Worm (Caenorhabditis elegans): ENCODE data around the gene C50D2.7.

Gene C50D2.7

ce11 chrII:66322-66721, 28.8 kb downstream of the C50D2.7 start (continued):
- TF ChIP-seq elt-1 (tag; optimal IDR thresholded peaks at IDR 0.05; ENCODE audit: borderline replicate concordance, insufficient read depth) (no peak), nhr-2 (tag; optimal IDR thresholded peaks at IDR 0.05) (peak; percentile 75), ceh-43 (GFP tag; optimal IDR thresholded peaks at IDR 0.05) (no peak), ztf-11 (tag; optimal IDR thresholded peaks at IDR 0.05) (peak; percentile 72), sem-2 (GFP tag; optimal IDR thresholded peaks at IDR 0.05) (no peak), nhr-28 (tag; optimal IDR thresholded peaks at IDR 0.05) (no peak)

- TF ChIP-seq unc-120 (tag; optimal IDR thresholded peaks at IDR 0.05; ENCODE audit: poor library complexity, severe bottlenecking) (no peak), ces-1 (GFP tag; optimal IDR thresholded peaks at IDR 0.05) (no peak), flh-1 (GFP tag; optimal IDR thresholded peaks at IDR 0.05) (no peak), lin-13 (tag; optimal IDR thresholded peaks at IDR 0.05) (no peak), nhr-12 (tag; optimal IDR thresholded peaks at IDR 0.05) (no peak), snpc-4 (tag; optimal IDR thresholded peaks at IDR 0.05) (no peak), cnd-1 (tag; optimal IDR thresholded peaks at IDR 0.05) (no peak), blmp-1 (tag; optimal IDR thresholded peaks at IDR 0.05) (no peak), ceh-39 (tag; optimal IDR thresholded peaks at IDR 0.05) (no peak), tbx-8 (GFP tag; optimal IDR thresholded peaks at IDR 0.05) (no peak), sptf-1 (tag; optimal IDR thresholded peaks at IDR 0.05) (no peak), unc-39 (tag; optimal IDR thresholded peaks at IDR 0.05) (no peak)
These were observed 29.6 kb downstream of the C50D2.7 start for ce11 chrII:65484-65883.

ce11 chrII:61013-61412, 34.1 kb downstream of the C50D2.7 start, which contains the start of gene C23H3.2:
TSS of gene C23H3.2 (plus strand) at chrII:61313.
- TF ChIP-seq sptf-1 (tag; optimal IDR thresholded peaks at IDR 0.05) = no peak
- TF ChIP-seq nhr-237 (tag; optimal IDR thresholded peaks at IDR 0.05) = no peak
- TF ChIP-seq tbx-8 (GFP tag; optimal IDR thresholded peaks at IDR 0.05) = no peak
- no peak for TF ChIP-seq blmp-1 (tag; optimal IDR thresholded peaks at IDR 0.05)
- no peak for TF ChIP-seq elt-1 (tag; optimal IDR thresholded peaks at IDR 0.05; ENCODE audit: borderline replicate concordance, insufficient read depth)
- TF ChIP-seq nhr-2 (tag; optimal IDR thresholded peaks at IDR 0.05) = no peak
- no peak for TF ChIP-seq ztf-11 (tag; optimal IDR thresholded peaks at IDR 0.05)
- no peak for TF ChIP-seq ceh-39 (tag; optimal IDR thresholded peaks at IDR 0.05)
- TF ChIP-seq lin-13 (tag; optimal IDR thresholded peaks at IDR 0.05) = no peak
- no peak for TF ChIP-seq nhr-12 (tag; optimal IDR thresholded peaks at IDR 0.05)
- no peak for TF ChIP-seq cnd-1 (tag; optimal IDR thresholded peaks at IDR 0.05)
- TF ChIP-seq unc-39 (tag; optimal IDR thresholded peaks at IDR 0.05) = no peak
- no peak for TF ChIP-seq nhr-76 (tag; optimal IDR thresholded peaks at IDR 0.05)
- TF ChIP-seq zip-8 (tag; optimal IDR thresholded peaks at IDR 0.05) = no peak
- TF ChIP-seq mab-5 (tag; optimal IDR thresholded peaks at IDR 0.05) = no peak
- TF ChIP-seq ceh-43 (GFP tag; optimal IDR thresholded peaks at IDR 0.05) = no peak
- no peak for TF ChIP-seq M03D4.4 (tag; optimal IDR thresholded peaks at IDR 0.05)
- no peak for TF ChIP-seq lin-32 (GFP tag; optimal IDR thresholded peaks at IDR 0.05)
- TF ChIP-seq ceh-83 (GFP tag; optimal IDR thresholded peaks at IDR 0.05) = no peak
- no peak for TF ChIP-seq snpc-4 (tag; optimal IDR thresholded peaks at IDR 0.05)

ce11 chrII:60049-60448, 35.0 kb downstream of the C50D2.7 start:
- no peak for TF ChIP-seq mep-1 (tag; optimal IDR thresholded peaks at IDR 0.05)
- TF ChIP-seq flh-1 (GFP tag; optimal IDR thresholded peaks at IDR 0.05) = no peak
- TF ChIP-seq snpc-4 (tag; optimal IDR thresholded peaks at IDR 0.05) = no peak
- TF ChIP-seq nhr-237 (tag; optimal IDR thresholded peaks at IDR 0.05) = no peak
- TF ChIP-seq ceh-83 (GFP tag; optimal IDR thresholded peaks at IDR 0.05) = no peak
- TF ChIP-seq mls-2 (tag; optimal IDR thresholded peaks at IDR 0.05) = no peak
- no peak for TF ChIP-seq ces-1 (GFP tag; optimal IDR thresholded peaks at IDR 0.05)
- no peak for TF ChIP-seq sptf-1 (tag; optimal IDR thresholded peaks at IDR 0.05)
- TF ChIP-seq nhr-76 (tag; optimal IDR thresholded peaks at IDR 0.05) = no peak
- no peak for TF ChIP-seq ceh-43 (GFP tag; optimal IDR thresholded peaks at IDR 0.05)
- no peak for TF ChIP-seq tbx-8 (GFP tag; optimal IDR thresholded peaks at IDR 0.05)
- TF ChIP-seq blmp-1 (tag; optimal IDR thresholded peaks at IDR 0.05) = no peak
- no peak for TF ChIP-seq nhr-2 (tag; optimal IDR thresholded peaks at IDR 0.05)

- TF ChIP-seq blmp-1 (tag; optimal IDR thresholded peaks at IDR 0.05) (no peak), ces-1 (GFP tag; optimal IDR thresholded peaks at IDR 0.05) (no peak), snpc-4 (tag; optimal IDR thresholded peaks at IDR 0.05) (no peak), bed-3 (GFP tag; optimal IDR thresholded peaks at IDR 0.05) (no peak), ztf-11 (tag; optimal IDR thresholded peaks at IDR 0.05) (no peak), hlh-1 (tag; optimal IDR thresholded peaks at IDR 0.05) (no peak), ceh-43 (GFP tag; optimal IDR thresholded peaks at IDR 0.05) (no peak), ceh-83 (GFP tag; optimal IDR thresholded peaks at IDR 0.05) (no peak), lsy-2 (tag; optimal IDR thresholded peaks at IDR 0.05) (no peak), nhr-76 (tag; optimal IDR thresholded peaks at IDR 0.05) (no peak), mls-2 (tag; optimal IDR thresholded peaks at IDR 0.05) (no peak), lin-32 (GFP tag; optimal IDR thresholded peaks at IDR 0.05) (no peak), pha-4 (tag; optimal IDR thresholded peaks at IDR 0.05) (no peak), drap-1 (GFP tag; optimal IDR thresholded peaks at IDR 0.05) (no peak), zip-8 (tag; optimal IDR thresholded peaks at IDR 0.05) (no peak), mep-1 (tag; optimal IDR thresholded peaks at IDR 0.05) (no peak), nhr-2 (tag; optimal IDR thresholded peaks at IDR 0.05) (no peak)
These were observed 37.2 kb downstream of the C50D2.7 start for ce11 chrII:57873-58272.

Measured in whole organism, mixed stage, embryonic.